Fruit fly (Drosophila melanogaster) whole organism, larva: Measurements from ENCODE around the gene CG17746.

ENCODE experiments used
- noc ChIP-seq: fragments of 200-800 bp; sonication (Bioruptor generic); optimal IDR thresholded peaks from 3 replicates; lab custom pipeline; 2019; ENCODE audit warnings: missing biosample characterization, mild to moderate bottlenecking, missing genetic modification characterization, moderate library complexity

Gene CG17746

dm6 chr3L:3239033-3239752 is at the start of gene CG17746:
TSS of gene CG17746 (minus strand) at chr3L:3239578.
- TF ChIP-seq noc (tag; lab: Kevin White, UChicago) = no peak

dm6 chr3L:3288414-3288813 is 49.0 kb upstream of the CG17746 start:
- no peak for TF ChIP-seq noc (tag; lab: Kevin White, UChicago)

DNA sequence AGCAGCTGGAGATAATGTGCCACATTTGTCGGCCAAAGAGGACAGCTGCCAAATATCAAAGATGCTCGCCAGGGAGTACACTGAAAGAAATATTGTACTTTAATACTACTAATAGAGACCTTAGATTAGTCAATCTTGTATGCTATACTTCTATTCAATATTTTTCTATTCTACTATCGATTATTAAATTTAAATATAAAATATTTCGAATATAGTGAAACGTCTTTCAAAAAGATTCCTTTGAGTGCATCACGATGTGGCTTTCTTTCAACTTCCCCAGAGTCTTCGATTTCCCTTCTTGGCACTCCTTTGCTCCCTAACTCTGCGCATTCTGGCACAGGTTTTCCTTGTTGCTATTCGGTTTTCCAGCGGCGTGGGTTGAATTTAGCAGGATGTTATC is 45.5 kb upstream of the CG17746 start:
- no peak for TF ChIP-seq noc (tag; lab: Kevin White, UChicago)

- TF ChIP-seq noc (tag; lab: Kevin White, UChicago) = no peak
Observed at dm6 chr3L:3283264-3283663, 43.9 kb upstream of the CG17746 start.

dm6 chr3L:3279930-3280329 is 40.6 kb upstream of the CG17746 start, which contains the start of gene CG12017:
TSS of gene CG12017 (plus strand) at chr3L:3280239.
- no peak for TF ChIP-seq noc (tag; lab: Kevin White, UChicago)

DNA sequence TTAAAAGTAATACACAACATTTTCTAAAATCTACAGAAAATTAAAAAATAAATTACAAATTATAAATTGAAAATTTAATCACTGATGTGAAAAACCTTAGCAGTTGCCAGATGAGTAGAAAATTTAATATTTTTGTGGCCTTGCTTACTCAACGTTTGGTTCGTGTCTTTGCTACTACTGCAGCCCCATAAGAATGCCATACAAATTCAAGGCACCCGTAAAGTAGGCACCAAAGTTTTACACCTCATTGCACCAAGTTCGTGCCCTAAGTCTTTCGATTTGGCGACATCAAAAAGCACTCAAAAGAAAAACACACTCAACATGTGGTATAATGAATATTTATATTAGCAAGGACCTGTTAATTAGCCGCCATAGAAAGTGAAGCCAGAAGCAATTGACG is 37.6 kb upstream of the CG17746 start:
- TF ChIP-seq noc (tag; lab: Kevin White, UChicago) = no peak

DNA sequence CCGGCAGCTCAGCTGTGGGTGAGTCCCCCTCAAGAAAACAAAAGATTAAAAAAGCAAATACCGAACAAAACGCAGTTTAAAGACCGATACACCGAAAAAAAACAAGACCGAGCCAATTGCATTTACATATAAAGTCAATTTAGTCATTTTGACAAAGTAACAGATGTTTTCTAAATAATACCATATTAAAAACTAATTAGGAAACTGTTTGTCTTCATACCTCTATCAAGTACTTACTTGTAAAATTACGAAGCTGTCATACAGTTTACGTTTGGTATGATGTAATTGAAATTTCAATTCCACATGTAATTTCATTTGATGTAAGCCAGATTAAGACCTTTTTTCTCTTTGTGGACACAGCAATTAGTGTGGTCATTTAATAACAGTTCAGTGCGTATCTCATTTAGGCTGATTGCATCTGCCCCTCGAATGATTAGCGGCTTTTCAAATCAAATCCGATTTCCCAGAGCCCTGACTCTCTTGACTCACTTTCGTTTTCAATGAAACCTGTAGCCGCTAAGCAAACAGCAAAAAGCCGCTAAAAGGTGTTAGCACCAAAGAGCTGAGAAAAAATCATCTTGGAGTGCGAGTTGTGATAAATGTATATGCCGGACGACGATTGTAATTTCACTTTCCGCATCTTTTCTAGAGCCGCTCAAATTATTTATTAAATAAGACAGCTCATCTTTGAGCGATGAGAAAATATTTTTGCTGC is 35.2 kb upstream of the CG17746 start:
- TF ChIP-seq noc (tag; lab: Kevin White, UChicago) = no peak

DNA sequence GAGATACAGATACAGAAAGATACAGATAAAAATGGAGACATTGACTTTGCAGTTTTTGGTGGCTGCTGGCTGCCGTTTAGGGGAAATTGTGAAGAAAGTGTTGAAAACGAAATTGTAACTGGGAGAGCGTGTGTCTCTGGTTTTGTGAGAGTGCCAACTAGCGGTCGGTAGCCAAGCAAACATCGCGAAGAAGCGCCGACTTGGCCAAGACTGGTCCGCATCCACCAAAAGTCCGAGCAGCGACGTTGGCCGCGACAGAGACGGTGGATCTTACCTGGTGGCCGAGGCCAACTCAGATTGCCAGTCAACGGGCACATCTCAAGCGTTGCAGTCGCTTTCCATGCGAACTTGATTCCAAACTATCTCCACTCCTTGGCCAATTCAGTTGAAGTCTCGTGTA is 31.4 kb upstream of the CG17746 start, which contains the start of gene CG14960:
TSS of gene CG14960 (plus strand) at position 301 of the 400 bp plus-strand sequence.
- TF ChIP-seq noc (tag; lab: Kevin White, UChicago) = no peak

- TF ChIP-seq noc (tag; lab: Kevin White, UChicago) = no peak
Observed at dm6 chr3L:3268161-3268560, 28.8 kb upstream of the CG17746 start, which contains the start of gene CG34265. TSS of gene CG34265 (plus strand) at chr3L:3268461.

DNA sequence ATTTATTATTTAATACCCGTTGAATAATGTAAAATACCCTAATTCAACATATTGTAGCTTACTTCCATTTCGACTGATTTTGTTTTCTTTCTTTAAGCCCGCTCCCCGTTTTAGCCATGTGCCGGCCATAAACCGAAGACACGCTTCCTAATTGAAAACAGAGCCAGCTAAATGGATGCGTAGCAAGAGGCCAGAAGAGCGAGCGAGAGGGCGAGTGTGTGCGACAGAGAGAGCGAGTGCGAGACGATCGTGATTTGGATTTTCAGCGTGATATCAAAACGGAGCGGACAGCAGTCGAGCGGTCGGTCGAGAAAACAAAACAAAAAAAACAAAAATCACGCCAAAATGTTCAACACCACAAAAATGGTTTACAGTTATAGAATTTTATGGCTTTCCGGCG is 26.9 kb upstream of the CG17746 start:
- no peak for TF ChIP-seq noc (tag; lab: Kevin White, UChicago)

DNA sequence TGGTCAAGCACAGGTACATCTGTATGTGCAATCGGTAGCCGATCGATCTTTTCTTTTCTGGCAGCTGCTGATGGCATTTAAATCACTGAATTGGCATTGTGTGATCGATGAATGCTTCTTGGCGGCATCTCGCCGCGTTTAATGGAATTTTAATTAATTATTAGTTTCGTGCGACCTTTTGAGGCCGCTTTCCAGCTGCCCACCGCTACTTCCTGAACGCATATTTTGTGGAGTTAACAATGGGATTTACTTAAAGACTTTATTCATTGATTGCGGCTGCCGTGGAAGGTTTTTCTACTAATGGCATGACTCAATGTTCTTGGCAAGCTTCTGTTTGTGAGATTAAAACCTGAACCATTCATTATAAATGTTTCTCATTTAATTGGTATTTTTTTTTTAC is 22.3 kb upstream of the CG17746 start:
- TF ChIP-seq noc (tag; lab: Kevin White, UChicago) = no peak

dm6 chr3L:3259703-3260102 is 20.3 kb upstream of the CG17746 start:
- TF ChIP-seq noc (tag; lab: Kevin White, UChicago) = no peak

dm6 chr3L:3257690-3258089 is 18.3 kb upstream of the CG17746 start, which contains the start of gene ckd:
TSS of gene ckd (plus strand) at chr3L:3257878.
- TF ChIP-seq noc (tag; lab: Kevin White, UChicago) = no peak

DNA sequence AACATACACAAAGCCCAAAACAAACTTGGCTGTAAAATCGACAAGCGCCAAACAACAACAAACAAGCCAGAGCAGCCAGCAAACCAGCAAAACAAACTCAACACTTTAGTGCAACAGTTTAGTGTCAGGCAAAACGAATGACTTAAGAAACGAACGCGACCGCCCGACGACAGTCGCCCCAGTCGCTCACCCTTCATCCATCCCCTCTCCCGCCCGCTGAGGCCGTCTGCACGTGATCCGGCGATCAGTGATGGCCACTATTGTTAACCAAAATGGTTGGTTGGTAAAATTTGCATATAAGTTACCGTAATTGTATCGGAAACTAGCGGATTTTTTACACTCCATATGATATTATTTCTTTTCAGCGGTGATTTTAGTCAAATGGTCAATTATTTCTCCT is 14.3 kb upstream of the CG17746 start:
- no peak for TF ChIP-seq noc (tag; lab: Kevin White, UChicago)

- no peak for TF ChIP-seq noc (tag; lab: Kevin White, UChicago)
Observed at dm6 chr3L:3252884-3253283, 13.5 kb upstream of the CG17746 start.

DNA sequence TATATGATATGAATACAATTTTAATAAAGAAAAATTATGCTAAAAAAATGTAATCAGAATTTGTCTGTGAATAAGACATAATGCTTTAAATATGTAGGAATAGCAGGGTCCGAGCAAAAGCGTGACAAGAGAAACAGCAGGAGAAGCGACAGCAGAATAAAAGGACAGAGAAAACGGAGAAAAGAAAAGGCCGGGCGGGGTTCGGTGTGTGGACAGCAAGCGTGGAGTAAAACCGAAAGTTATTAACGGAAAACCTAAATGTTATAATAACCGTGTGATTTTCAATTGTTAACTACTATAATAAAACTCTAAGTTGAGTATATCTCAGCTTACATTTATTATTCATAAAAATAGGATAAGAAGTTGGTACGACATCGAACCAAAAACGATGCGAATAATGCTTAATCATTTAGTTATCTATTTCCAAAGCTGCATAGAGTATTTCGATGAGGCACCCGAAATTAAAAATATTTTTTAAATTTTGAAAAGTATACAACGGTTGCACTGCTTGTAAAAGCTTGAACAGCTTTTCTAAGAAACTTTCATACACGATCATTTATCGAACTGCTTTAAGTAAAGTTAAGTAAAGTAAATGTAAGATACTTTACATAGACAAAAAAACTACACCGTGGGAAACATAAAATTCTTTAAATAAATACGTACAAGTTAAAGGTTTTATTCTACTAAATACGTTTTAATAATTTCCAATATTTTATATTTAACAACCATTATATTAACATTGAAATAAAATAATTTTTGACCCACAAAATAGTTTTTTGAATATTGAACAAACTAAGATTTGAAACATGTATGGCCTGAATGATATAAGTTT is 12.5 kb upstream of the CG17746 start:
- TF ChIP-seq noc (tag; lab: Kevin White, UChicago) = no peak
